Worm (Caenorhabditis elegans) whole organism, young adult: ENCODE data around the gene T24H10.5.
A peak's percentile ranks its signal among the peaks of the same experiment; 100 is the strongest.

Experiments used
- B0019.2 ChIP-seq: fragments of 200-800 bp; sonication (Bioruptor generic); conservative IDR thresholded peaks from 2 replicates; pipeline ENCODE4 v1.3.6; 2022; ENCODE audit warnings: missing genetic modification reagents, missing genetic modification characterization, missing compliant biosample characterization
- B0035.1 ChIP-seq: sonication (generic microtip); optimal IDR thresholded peaks from 2 replicates; lab custom pipeline; 2016; ENCODE audit warnings: missing genetic modification characterization, mild to moderate bottlenecking, missing compliant biosample characterization, missing genotype, missing genetic modification reagents
- C06A6.2 ChIP-seq: fragments of 200-800 bp; sonication (Bioruptor generic); conservative IDR thresholded peaks from 2 replicates; pipeline ENCODE4 v1.3.6; 2022; ENCODE audit warnings: missing genetic modification characterization, missing compliant biosample characterization
- F23B12.7 ChIP-seq: sonication (generic microtip); optimal IDR thresholded peaks from 2 replicates; lab custom pipeline; 2017; ENCODE audit warnings: missing genetic modification characterization, mild to moderate bottlenecking, missing compliant biosample characterization, antibody characterized with exemption, moderate library complexity; ENCODE audit not compliant: insufficient read depth
- F33H1.4 ChIP-seq: fragments of 200-800 bp; sonication (Bioruptor generic); IDR thresholded peaks from 2 replicates; pipeline ENCODE4 v1.3.6; 2022; ENCODE audit warnings: missing genetic modification reagents, missing genetic modification characterization, missing compliant biosample characterization
- F49E8.2 ChIP-seq: sonication (generic microtip); optimal IDR thresholded peaks from 3 replicates; lab custom pipeline; 2017; ENCODE audit warnings: missing genetic modification characterization, mild to moderate bottlenecking, missing compliant biosample characterization, antibody characterized with exemption, moderate library complexity; ENCODE audit not compliant: insufficient read depth
- F57C9.4 ChIP-seq: sonication (generic microtip); optimal IDR thresholded peaks from 2 replicates; lab custom pipeline; 2017; ENCODE audit warnings: mild to moderate bottlenecking, missing genetic modification characterization, missing compliant biosample characterization
- Y53F4B.3 ChIP-seq: fragments of 200-800 bp; sonication (Bioruptor generic); IDR thresholded peaks from 2 replicates; pipeline ENCODE4 v1.3.6; 2022; ENCODE audit warnings: missing genetic modification reagents, missing genetic modification characterization, missing compliant biosample characterization
- akir-1 ChIP-seq: fragments of 200-800 bp; sonication (Bioruptor generic); optimal IDR thresholded peaks from 2 replicates; lab custom pipeline; 2018; ENCODE audit warnings: mild to moderate bottlenecking, missing genetic modification characterization, moderate library complexity, missing compliant biosample characterization
- aptf-2 ChIP-seq: fragments of 200-800 bp; sonication (Bioruptor generic); conservative IDR thresholded peaks from 2 replicates; pipeline ENCODE4 v1.3.6; 2022; ENCODE audit warnings: missing genetic modification reagents, missing genetic modification characterization, missing compliant biosample characterization
- attf-3 ChIP-seq: fragments of 200-800 bp; sonication (Bioruptor generic); conservative IDR thresholded peaks from 2 replicates; pipeline ENCODE4 v1.3.6; 2022; ENCODE audit warnings: missing genetic modification reagents, missing genetic modification characterization, missing compliant biosample characterization
- attf-5 ChIP-seq: fragments of 200-800 bp; sonication (Bioruptor generic); optimal IDR thresholded peaks from 2 replicates; lab custom pipeline; 2018; ENCODE audit warnings: mild to moderate bottlenecking, missing genetic modification characterization, missing compliant biosample characterization
- dox-1 ChIP-seq: fragments of 200-800 bp; sonication (Bioruptor generic); IDR thresholded peaks from 2 replicates; pipeline ENCODE4 v1.3.6; 2022; ENCODE audit warnings: missing genetic modification reagents, missing genetic modification characterization, missing compliant biosample characterization
- dpl-1 ChIP-seq: fragments of 150-350 bp; optimal IDR thresholded peaks from 2 replicates; lab custom pipeline; 2014; ENCODE audit warnings: missing biosample characterization, missing genetic modification reagents, missing genetic modification characterization
- egl-44 ChIP-seq: fragments of 200-800 bp; sonication (Bioruptor generic); IDR thresholded peaks from 2 replicates; pipeline ENCODE4 v1.3.6; 2022; ENCODE audit warnings: missing genetic modification reagents, missing genetic modification characterization, missing compliant biosample characterization
- egrh-3 ChIP-seq: fragments of 200-800 bp; sonication (Bioruptor generic); IDR thresholded peaks from 2 replicates; pipeline ENCODE4 v1.3.6; 2022; ENCODE audit warnings: missing genetic modification reagents, missing genetic modification characterization, missing compliant biosample characterization
- fkh-3 ChIP-seq: sonication (generic microtip); optimal IDR thresholded peaks from 2 replicates; lab custom pipeline; 2016; ENCODE audit warnings: mild to moderate bottlenecking, missing genetic modification characterization, missing compliant biosample characterization
- hlh-26 ChIP-seq: fragments of 200-800 bp; sonication (Bioruptor generic); conservative IDR thresholded peaks from 2 replicates; pipeline ENCODE4 v1.3.6; 2022; ENCODE audit warnings: missing genetic modification reagents, missing genetic modification characterization, missing compliant biosample characterization
- hmg-1.2 ChIP-seq: fragments of 200-800 bp; sonication (Bioruptor generic); IDR thresholded peaks from 2 replicates; pipeline ENCODE4 v1.3.6; 2022; ENCODE audit warnings: missing genetic modification reagents, missing genetic modification characterization, missing compliant biosample characterization
- lag-1 ChIP-seq: fragments of 200-800 bp; sonication (Bioruptor generic); IDR thresholded peaks from 2 replicates; pipeline ENCODE4 v1.3.6; 2022; ENCODE audit warnings: missing genetic modification reagents, missing genetic modification characterization, missing compliant biosample characterization
- lin-26 ChIP-seq: fragments of 200-800 bp; sonication (Bioruptor generic); IDR thresholded peaks from 2 replicates; pipeline ENCODE4 v1.3.6; 2022; ENCODE audit warnings: missing genetic modification reagents, missing genetic modification characterization, missing compliant biosample characterization
- lin-40 ChIP-seq: sonication (generic microtip); optimal IDR thresholded peaks from 2 replicates; lab custom pipeline; 2016; ENCODE audit warnings: missing genetic modification characterization, mild to moderate bottlenecking, missing compliant biosample characterization, missing genotype, missing genetic modification reagents
- lin-54 ChIP-seq: fragments of 200-800 bp; sonication (Bioruptor generic); optimal IDR thresholded peaks from 2 replicates; lab custom pipeline; 2018; ENCODE audit warnings: mild to moderate bottlenecking, missing genetic modification characterization, missing compliant biosample characterization
- lir-1 ChIP-seq: fragments of 200-800 bp; sonication (Bioruptor generic); conservative IDR thresholded peaks from 2 replicates; pipeline ENCODE4 v1.3.6; 2022; ENCODE audit warnings: missing genetic modification reagents, missing genetic modification characterization, missing compliant biosample characterization
- lsl-1 ChIP-seq: fragments of 200-800 bp; sonication (Bioruptor generic); optimal IDR thresholded peaks from 2 replicates; lab custom pipeline; 2018; ENCODE audit warnings: mild to moderate bottlenecking, missing genetic modification characterization, moderate library complexity, missing compliant biosample characterization
- lsy-27 ChIP-seq: sonication (generic microtip); optimal IDR thresholded peaks from 2 replicates; lab custom pipeline; 2017; ENCODE audit warnings: missing genetic modification characterization, mild to moderate bottlenecking, missing compliant biosample characterization, antibody characterized with exemption, missing genotype, borderline replicate concordance; ENCODE audit not compliant: insufficient read depth
- madf-10 ChIP-seq: sonication (generic microtip); optimal IDR thresholded peaks from 2 replicates; lab custom pipeline; 2016; ENCODE audit warnings: mild to moderate bottlenecking, missing genetic modification characterization, missing compliant biosample characterization
- madf-3 ChIP-seq: fragments of 200-800 bp; sonication (Bioruptor generic); IDR thresholded peaks from 2 replicates; pipeline ENCODE4 v1.3.6; 2022; ENCODE audit warnings: missing genetic modification reagents, missing genetic modification characterization, missing compliant biosample characterization
- mcd-1 ChIP-seq: fragments of 200-800 bp; sonication (Bioruptor generic); IDR thresholded peaks from 2 replicates; pipeline ENCODE4 v1.3.6; 2022; ENCODE audit warnings: missing genetic modification reagents, missing genetic modification characterization, missing compliant biosample characterization
- mel-28 ChIP-seq: sonication (generic microtip); optimal IDR thresholded peaks from 2 replicates; lab custom pipeline; 2016; ENCODE audit warnings: borderline replicate concordance, mild to moderate bottlenecking, missing genetic modification characterization, missing compliant biosample characterization
- mes-4 ChIP-seq: sonication (generic microtip); optimal IDR thresholded peaks from 2 replicates; lab custom pipeline; 2016; ENCODE audit warnings: missing genotype, missing genetic modification characterization, missing compliant biosample characterization
- mxl-1 ChIP-seq: sonication (generic microtip); optimal IDR thresholded peaks from 2 replicates; lab custom pipeline; 2016; ENCODE audit warnings: missing genetic modification characterization, missing compliant biosample characterization
- nfya-1 ChIP-seq: sonication (generic microtip); optimal IDR thresholded peaks from 2 replicates; lab custom pipeline; 2017; ENCODE audit warnings: antibody characterized with exemption, missing compliant biosample characterization, missing genetic modification characterization, borderline replicate concordance; ENCODE audit not compliant: insufficient read depth
- nfya-2 ChIP-seq: fragments of 200-800 bp; sonication (Bioruptor generic); IDR thresholded peaks from 2 replicates; pipeline ENCODE4 v1.3.6; 2022; ENCODE audit warnings: missing genetic modification reagents, missing genetic modification characterization, missing compliant biosample characterization
- nhr-120 ChIP-seq: fragments of 200-800 bp; sonication (Bioruptor generic); IDR thresholded peaks from 2 replicates; pipeline ENCODE4 v1.3.6; 2022; ENCODE audit warnings: missing genetic modification characterization, missing compliant biosample characterization
- nhr-80 ChIP-seq: sonication (generic microtip); optimal IDR thresholded peaks from 2 replicates; lab custom pipeline; 2016; ENCODE audit warnings: missing genetic modification characterization, missing compliant biosample characterization
- pbrm-1 ChIP-seq: fragments of 200-800 bp; sonication (Bioruptor generic); IDR thresholded peaks from 2 replicates; pipeline ENCODE4 v1.3.6; 2022; ENCODE audit warnings: missing genetic modification reagents, missing genetic modification characterization, missing compliant biosample characterization
- pha-4 ChIP-seq: fragments of 150-350 bp; sonication (generic microtip); optimal IDR thresholded peaks from 2 replicates; lab custom pipeline; 2014; ENCODE audit warnings: missing biosample characterization, missing genetic modification reagents, missing genetic modification characterization
- repo-1 ChIP-seq: sonication (generic microtip); optimal IDR thresholded peaks from 2 replicates; lab custom pipeline; 2017; ENCODE audit warnings: mild to moderate bottlenecking, missing genetic modification characterization, missing compliant biosample characterization
- sea-2 ChIP-seq: fragments of 200-800 bp; sonication (Bioruptor generic); IDR thresholded peaks from 2 replicates; pipeline ENCODE4 v1.3.6; 2022; ENCODE audit warnings: missing genetic modification characterization, missing compliant biosample characterization
- snpc-4 ChIP-seq, 5 experiments: fragments of 150-350 bp in 1 of 5; sonication (generic microtip) in 4 of 5; optimal IDR thresholded peaks; 2 replicates each; lab custom pipeline; 2014 to 2018; ENCODE audit warnings: missing genetic modification characterization in 5 of 5, missing biosample characterization in 3 of 5, antibody characterized with exemption in 2 of 5, mild to moderate bottlenecking in 2 of 5, missing compliant biosample characterization in 2 of 5, missing genotype in 2 of 5, moderate library complexity in 2 of 5, missing genetic modification reagents in 1 of 5
- tlf-1 ChIP-seq: fragments of 200-800 bp; sonication (Bioruptor generic); optimal IDR thresholded peaks from 2 replicates; lab custom pipeline; 2018; ENCODE audit warnings: mild to moderate bottlenecking, missing genetic modification characterization, missing compliant biosample characterization
- xnd-1 ChIP-seq: sonication (generic microtip); optimal IDR thresholded peaks from 2 replicates; lab custom pipeline; 2016; ENCODE audit warnings: missing genotype, missing genetic modification reagents, missing genetic modification characterization, missing compliant biosample characterization
- ztf-22 ChIP-seq: fragments of 200-800 bp; sonication (Bioruptor generic); optimal IDR thresholded peaks from 2 replicates; lab custom pipeline; 2018; ENCODE audit warnings: mild to moderate bottlenecking, missing genetic modification characterization, moderate library complexity, missing compliant biosample characterization
- ztf-26 ChIP-seq: sonication (generic microtip); optimal IDR thresholded peaks from 2 replicates; lab custom pipeline; 2017; ENCODE audit warnings: missing genetic modification characterization, missing compliant biosample characterization
- ztf-28 ChIP-seq: fragments of 200-800 bp; sonication (Bioruptor generic); IDR thresholded peaks from 2 replicates; pipeline ENCODE4 v1.3.6; 2022; ENCODE audit warnings: missing genetic modification reagents, missing genetic modification characterization, missing compliant biosample characterization
- ztf-3 ChIP-seq: fragments of 200-800 bp; sonication (Bioruptor generic); optimal IDR thresholded peaks from 2 replicates; lab custom pipeline; 2018; ENCODE audit warnings: mild to moderate bottlenecking, missing genetic modification characterization, missing compliant biosample characterization

Gene T24H10.5

DNA sequence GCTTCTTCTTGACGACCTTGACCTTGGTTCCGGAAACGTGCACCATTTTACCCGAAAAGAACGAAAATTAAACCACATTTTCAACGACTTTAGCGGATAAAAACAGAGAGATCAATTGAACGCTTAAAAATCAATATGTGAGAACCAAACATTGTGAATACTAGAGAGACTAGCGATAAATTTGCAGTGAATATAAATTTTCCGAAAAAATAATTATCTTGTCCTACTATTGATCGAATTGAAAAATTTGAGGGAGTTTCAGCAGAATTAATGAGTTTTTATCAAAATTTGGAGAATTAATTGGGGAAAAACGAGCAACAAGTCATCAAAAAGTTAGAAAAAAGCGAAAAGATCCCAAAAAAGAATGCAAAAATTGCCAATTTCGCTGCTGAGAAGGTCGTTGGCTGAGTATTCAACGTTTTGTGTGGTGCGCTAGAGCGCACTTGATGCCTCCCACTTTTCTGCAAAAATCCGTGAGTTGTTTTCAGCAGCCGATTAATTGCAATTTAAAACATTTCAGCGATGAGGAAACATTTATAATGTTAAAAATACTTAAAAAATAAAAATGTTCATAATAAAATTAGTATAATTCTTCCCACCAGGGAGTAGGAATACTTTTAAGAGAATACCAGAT is 43.7 kb upstream of the T24H10.5 start, which contains the start of gene rpl-32 (continued):
- TF ChIP-seq F33H1.4 (GFP tag; lab: Robert Waterston, UW): peak; percentile 52
- no peak for TF ChIP-seq C06A6.2
- peak; percentile 61 for TF ChIP-seq madf-10 (tag; lab: Kevin White, UChicago)
- no peak for TF ChIP-seq nfya-2 (GFP tag; lab: Robert Waterston, UW)
- peak; percentile 45 for TF ChIP-seq tlf-1 (GFP tag; lab: Kevin White, UChicago)
- no peak for TF ChIP-seq madf-3 (GFP tag; lab: Robert Waterston, UW)
- TF ChIP-seq mcd-1: peak; percentile 95
- TF ChIP-seq F23B12.7 (tag; lab: Kevin White, UChicago): peak; percentile 66
- no peak for TF ChIP-seq pha-4 (tag; lab: Kevin White, UChicago)
- TF ChIP-seq egl-44 (GFP tag; lab: Robert Waterston, UW): no peak
- TF ChIP-seq lin-26 (GFP tag; lab: Robert Waterston, UW): no peak
- TF ChIP-seq ztf-3 (GFP tag; lab: Kevin White, UChicago): no peak
- TF ChIP-seq mxl-1: no peak
- TF ChIP-seq ztf-26 (tag; lab: Kevin White, UChicago): no peak
- TF ChIP-seq mel-28 (tag; lab: Kevin White, UChicago): no peak
- TF ChIP-seq lsl-1 (GFP tag; lab: Kevin White, UChicago): peak; percentile 48
- TF ChIP-seq repo-1 (tag; lab: Kevin White, UChicago): no peak
- 0 out of 2 replicates have a peak, but pooled peaks have one; percentile 6 for TF ChIP-seq egrh-3
- no peak for TF ChIP-seq mes-4 (tag; lab: Kevin White, UChicago)
- peak; percentile 61 for TF ChIP-seq lin-40
- TF ChIP-seq pbrm-1 (GFP tag; lab: Robert Waterston, UW): peak; percentile 66
- no peak for TF ChIP-seq lag-1 (GFP tag; lab: Robert Waterston, UW)
- TF ChIP-seq attf-5 (GFP tag; lab: Kevin White, UChicago): peak; percentile 91
- peak; percentile 83 for TF ChIP-seq dox-1
- TF ChIP-seq lir-1 (GFP tag; lab: Robert Waterston, UW): 0 out of 2 replicates have a peak, but pooled peaks have one; percentile 19
- no peak for TF ChIP-seq ztf-22 (GFP tag; lab: Kevin White, UChicago)
- no peak for TF ChIP-seq B0035.1 (tag; lab: Kevin White, UChicago)
- TF ChIP-seq ztf-28 (GFP tag; lab: Robert Waterston, UW): no peak
- TF ChIP-seq fkh-3: no peak
- no peak for TF ChIP-seq aptf-2 (GFP tag; lab: Robert Waterston, UW)
- peak; percentile 9 for TF ChIP-seq dpl-1 (GFP tag; lab: Kevin White, UChicago)
- TF ChIP-seq F57C9.4 (tag; lab: Kevin White, UChicago): no peak
- no peak for TF ChIP-seq nhr-120
- no peak for TF ChIP-seq sea-2 (GFP tag; lab: Robert Waterston, UW)
- no peak for TF ChIP-seq Y53F4B.3 (GFP tag; lab: Robert Waterston, UW)
- TF ChIP-seq B0019.2 (GFP tag; lab: Robert Waterston, UW): peak; percentile 52; the same call in 1 of the 2 replicates
- TF ChIP-seq akir-1 (GFP tag; lab: Kevin White, UChicago): no peak
- no peak for TF ChIP-seq lsy-27 (tag; lab: Kevin White, UChicago)
- TF ChIP-seq attf-3 (GFP tag; lab: Robert Waterston, UW): peak; percentile 63
- TF ChIP-seq lin-54: peak; percentile 71
- peak; percentile 91 for TF ChIP-seq hmg-1.2
- no peak for TF ChIP-seq xnd-1 (tag; lab: Kevin White, UChicago)
- TF ChIP-seq F49E8.2 (tag; lab: Kevin White, UChicago): peak; percentile 39
- TF ChIP-seq nhr-80 (tag; lab: Kevin White, UChicago): peak; percentile 57
- no peak for TF ChIP-seq snpc-4 (GFP tag; optimal IDR thresholded peaks at IDR 0.05; lab: Kevin White, UChicago)
- TF ChIP-seq snpc-4 (tag; optimal IDR thresholded peaks at IDR 0.05; lab: Kevin White, UChicago): peak; percentile 8 to 26 (median 20)
- no peak for TF ChIP-seq hlh-26 (GFP tag; lab: Robert Waterston, UW)
- TF ChIP-seq nfya-1: no peak
